Worm (Caenorhabditis elegans) whole organism, L1 larva: ENCODE data around the gene Y108G3AL.2.

Source experiments
- C16A3.4 ChIP-seq: fragments of 150-350 bp; optimal IDR thresholded peaks from 2 replicates; lab custom pipeline; 2014; ENCODE audit warnings: missing biosample characterization, missing genetic modification characterization
- C34B4.2 ChIP-seq: sonication (generic microtip); optimal IDR thresholded peaks from 2 replicates; lab custom pipeline; 2017; ENCODE audit warnings: mild to moderate bottlenecking, missing genetic modification characterization, missing compliant biosample characterization
- F16B12.6 ChIP-seq: fragments of 150-350 bp; optimal IDR thresholded peaks from 2 replicates; lab custom pipeline; 2014; ENCODE audit warnings: missing biosample characterization, missing genetic modification characterization
- Y116A8C.19 ChIP-seq: sonication (generic microtip); optimal IDR thresholded peaks from 2 replicates; lab custom pipeline; 2016; ENCODE audit warnings: missing compliant biosample characterization, missing genetic modification characterization, borderline replicate concordance
- aha-1 ChIP-seq: fragments of 150-350 bp; optimal IDR thresholded peaks from 2 replicates; lab custom pipeline; 2014; ENCODE audit warnings: missing biosample characterization, missing genetic modification characterization
- aly-2 ChIP-seq: fragments of 150-350 bp; optimal IDR thresholded peaks from 2 replicates; lab custom pipeline; 2014; ENCODE audit warnings: missing biosample characterization, missing genetic modification characterization
- blmp-1 ChIP-seq: fragments of 150-350 bp; optimal IDR thresholded peaks from 2 replicates; lab custom pipeline; 2014; ENCODE audit warnings: missing biosample characterization, missing genetic modification characterization
- ceh-63 ChIP-seq: fragments of 200-800 bp; sonication (Bioruptor generic); optimal IDR thresholded peaks from 2 replicates; lab custom pipeline; 2018; ENCODE audit warnings: mild to moderate bottlenecking, missing genetic modification characterization, missing compliant biosample characterization
- ceh-8 ChIP-seq: fragments of 200-800 bp; sonication (Bioruptor generic); optimal IDR thresholded peaks from 2 replicates; lab custom pipeline; 2018; ENCODE audit warnings: mild to moderate bottlenecking, missing genetic modification characterization, moderate library complexity, missing compliant biosample characterization
- ceh-88 ChIP-seq: fragments of 200-800 bp; sonication (Bioruptor generic); IDR thresholded peaks from 2 replicates; pipeline ENCODE4 v1.3.6; 2022; ENCODE audit warnings: missing genetic modification characterization, missing compliant biosample characterization
- ces-1 ChIP-seq: fragments of 150-350 bp; optimal IDR thresholded peaks from 2 replicates; lab custom pipeline; 2014; ENCODE audit warnings: missing biosample characterization, missing genetic modification reagents, missing genetic modification characterization
- egl-13 ChIP-seq: sonication (generic microtip); optimal IDR thresholded peaks from 2 replicates; lab custom pipeline; 2016; ENCODE audit warnings: missing genotype, missing genetic modification reagents, missing genetic modification characterization, missing compliant biosample characterization
- egl-27 ChIP-seq, 2 experiments: fragments of 150-350 bp in 1 of 2; sonication (generic microtip); optimal IDR thresholded peaks; 3 replicates each; lab custom pipeline; 2017 to 2018; ENCODE audit warnings: missing biosample characterization in 2 of 2, missing genetic modification characterization in 2 of 2, missing genetic modification reagents in 2 of 2
- elt-2 ChIP-seq: sonication (generic microtip); optimal IDR thresholded peaks from 2 replicates; lab custom pipeline; 2016; ENCODE audit warnings: missing genetic modification characterization, mild to moderate bottlenecking, inconsistent platforms, missing compliant biosample characterization, missing genetic modification reagents
- elt-3 ChIP-seq, 6 experiments: fragments of 150-350 bp in 1 of 6; sonication (generic microtip); optimal IDR thresholded peaks; 2 replicates each; lab custom pipeline; 2017 to 2018; ENCODE audit warnings: missing biosample characterization in 6 of 6, missing genetic modification characterization in 6 of 6, inconsistent platforms in 1 of 6
- fkh-4 ChIP-seq: sonication (generic microtip); optimal IDR thresholded peaks from 2 replicates; lab custom pipeline; 2016; ENCODE audit warnings: missing compliant biosample characterization, missing genetic modification characterization, borderline replicate concordance
- fkh-8 ChIP-seq: sonication (generic microtip); optimal IDR thresholded peaks from 2 replicates; lab custom pipeline; 2016; ENCODE audit warnings: mild to moderate bottlenecking, missing genetic modification characterization, missing compliant biosample characterization
- fos-1 ChIP-seq: fragments of 150-350 bp; optimal IDR thresholded peaks from 2 replicates; lab custom pipeline; 2014; ENCODE audit warnings: missing biosample characterization, missing genetic modification characterization
- irx-1 ChIP-seq: sonication (generic microtip); optimal IDR thresholded peaks from 2 replicates; lab custom pipeline; 2016; ENCODE audit warnings: missing genetic modification characterization, missing compliant biosample characterization
- isw-1 ChIP-seq: fragments of 200-800 bp; sonication (Bioruptor generic); IDR thresholded peaks from 2 replicates; pipeline ENCODE4 v1.3.6; 2022; ENCODE audit warnings: missing genetic modification characterization, missing compliant biosample characterization
- jun-1 ChIP-seq: fragments of 150-350 bp; optimal IDR thresholded peaks from 2 replicates; lab custom pipeline; 2014; ENCODE audit warnings: missing biosample characterization, missing genetic modification reagents, missing genetic modification characterization
- lin-35 ChIP-seq, 2 experiments: fragments of 150-350 bp; optimal IDR thresholded peaks; 2 replicates each; lab custom pipeline; 2014; ENCODE audit warnings: missing biosample characterization in 2 of 2, missing genetic modification characterization in 2 of 2, missing genetic modification reagents in 2 of 2
- lir-3 ChIP-seq: sonication (generic microtip); optimal IDR thresholded peaks from 2 replicates; lab custom pipeline; 2016; ENCODE audit warnings: mild to moderate bottlenecking, missing genetic modification characterization, moderate library complexity, missing compliant biosample characterization; ENCODE audit not compliant: poor library complexity
- lsy-2 ChIP-seq, 2 experiments: fragments of 150-350 bp; optimal IDR thresholded peaks; 2 replicates each; lab custom pipeline; 2014; ENCODE audit warnings: missing biosample characterization in 2 of 2, missing genetic modification characterization in 2 of 2
- mdl-1 ChIP-seq, 2 experiments: fragments of 150-350 bp; optimal IDR thresholded peaks; 2 replicates each; lab custom pipeline; 2014 to 2017; ENCODE audit warnings: missing biosample characterization in 2 of 2, missing genetic modification characterization in 2 of 2, inconsistent platforms in 1 of 2
- nhr-11 ChIP-seq: fragments of 150-350 bp; optimal IDR thresholded peaks from 2 replicates; lab custom pipeline; 2014; ENCODE audit warnings: missing biosample characterization, missing genetic modification characterization
- nhr-19 ChIP-seq: fragments of 200-800 bp; sonication (Bioruptor generic); conservative IDR thresholded peaks from 2 replicates; pipeline ENCODE4 v1.3.6; 2022; ENCODE audit warnings: missing genetic modification characterization, missing compliant biosample characterization
- nhr-20 ChIP-seq: sonication (generic microtip); optimal IDR thresholded peaks from 2 replicates; lab custom pipeline; 2016; ENCODE audit warnings: mild to moderate bottlenecking, missing genetic modification characterization, missing compliant biosample characterization
- nhr-237 ChIP-seq: fragments of 150-350 bp; optimal IDR thresholded peaks from 2 replicates; lab custom pipeline; 2014; ENCODE audit warnings: missing biosample characterization, missing genetic modification characterization
- nhr-28 ChIP-seq: fragments of 150-350 bp; optimal IDR thresholded peaks from 2 replicates; lab custom pipeline; 2014; ENCODE audit warnings: missing biosample characterization, missing genetic modification characterization
- nhr-47 ChIP-seq: sonication (generic microtip); optimal IDR thresholded peaks from 2 replicates; lab custom pipeline; 2016; ENCODE audit warnings: mild to moderate bottlenecking, missing genetic modification characterization, moderate library complexity, missing compliant biosample characterization
- nhr-76 ChIP-seq: sonication (generic microtip); optimal IDR thresholded peaks from 2 replicates; lab custom pipeline; 2017; ENCODE audit warnings: missing biosample characterization, missing genetic modification characterization
- nhr-77 ChIP-seq: fragments of 150-350 bp; optimal IDR thresholded peaks from 2 replicates; lab custom pipeline; 2014; ENCODE audit warnings: missing biosample characterization, missing genetic modification characterization
- nhr-84 ChIP-seq: sonication (generic microtip); optimal IDR thresholded peaks from 2 replicates; lab custom pipeline; 2017; ENCODE audit warnings: missing biosample characterization, missing genetic modification characterization
- pag-3 ChIP-seq: sonication (generic microtip); optimal IDR thresholded peaks from 2 replicates; lab custom pipeline; 2017; ENCODE audit warnings: missing genetic modification characterization, mild to moderate bottlenecking, missing compliant biosample characterization, antibody characterized with exemption, borderline replicate concordance; ENCODE audit not compliant: insufficient read depth
- rnt-1 ChIP-seq: sonication (generic microtip); optimal IDR thresholded peaks from 2 replicates; lab custom pipeline; 2016; ENCODE audit warnings: mild to moderate bottlenecking, missing genetic modification characterization, moderate library complexity, missing compliant biosample characterization
- skn-1 ChIP-seq: fragments of 150-350 bp; optimal IDR thresholded peaks from 2 replicates; lab custom pipeline; 2014; ENCODE audit warnings: missing biosample characterization, missing genetic modification characterization
- snpc-4 ChIP-seq: fragments of 150-350 bp; optimal IDR thresholded peaks from 2 replicates; lab custom pipeline; 2014; ENCODE audit warnings: missing biosample characterization, missing genetic modification characterization
- snu-23 ChIP-seq: sonication (generic microtip); optimal IDR thresholded peaks from 2 replicates; lab custom pipeline; 2016; ENCODE audit warnings: missing genetic modification characterization, missing compliant biosample characterization
- sptf-1 ChIP-seq: fragments of 150-350 bp; optimal IDR thresholded peaks from 2 replicates; lab custom pipeline; 2014; ENCODE audit warnings: missing biosample characterization, missing genetic modification characterization
- unc-130 ChIP-seq: fragments of 150-350 bp; optimal IDR thresholded peaks from 2 replicates; lab custom pipeline; 2017; ENCODE audit warnings: missing biosample characterization, missing genetic modification characterization, inconsistent platforms
- unc-98 ChIP-seq: fragments of 200-800 bp; sonication (Bioruptor generic); IDR thresholded peaks from 2 replicates; pipeline ENCODE4 v1.3.6; 2022; ENCODE audit warnings: missing genetic modification characterization, missing compliant biosample characterization
- xbp-1 ChIP-seq: sonication (generic microtip); optimal IDR thresholded peaks from 2 replicates; lab custom pipeline; 2016; ENCODE audit warnings: missing genetic modification characterization, missing compliant biosample characterization
- zag-1 ChIP-seq: fragments of 150-350 bp; optimal IDR thresholded peaks from 2 replicates; lab custom pipeline; 2014; ENCODE audit warnings: missing biosample characterization, missing genetic modification characterization
- zip-4 ChIP-seq: fragments of 200-800 bp; sonication (Bioruptor generic); optimal IDR thresholded peaks from 2 replicates; lab custom pipeline; 2018; ENCODE audit warnings: mild to moderate bottlenecking, missing genetic modification characterization, moderate library complexity, missing compliant biosample characterization

Gene Y108G3AL.2

DNA sequence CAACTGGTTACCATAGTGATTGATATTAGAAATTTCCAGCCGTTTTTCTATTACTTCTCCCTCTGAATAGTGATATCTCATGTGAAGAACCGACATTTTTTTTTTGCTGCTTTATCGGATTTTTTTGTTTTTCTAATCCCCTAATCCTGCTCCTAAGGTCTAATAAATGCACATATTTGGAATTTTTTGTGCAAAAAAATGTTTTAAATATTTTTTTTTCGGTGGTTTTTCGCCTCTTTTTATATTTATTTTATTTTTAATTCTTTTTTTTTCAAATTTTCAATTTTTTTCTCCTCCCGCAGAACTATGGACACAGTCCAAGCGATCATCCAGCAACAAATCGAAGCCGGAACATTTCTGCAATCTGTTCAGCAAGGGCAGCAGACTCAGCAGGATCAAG is at the start of gene Y108G3AL.2:
Gene Y108G3AL.2, plus strand, starts transcription at position 301 of the 400 bp plus-strand sequence.
- TF ChIP-seq nhr-237 (tag; lab: Kevin White, UChicago) (no peak), ces-1 (GFP tag; lab: Kevin White, UChicago) (no peak), nhr-19 (GFP tag; lab: Robert Waterston, UW) (no peak), nhr-28 (tag; lab: Kevin White, UChicago) (no peak), fkh-4 (tag; lab: Kevin White, UChicago) (no peak), lir-3 (tag; lab: Kevin White, UChicago) (no peak)

DNA sequence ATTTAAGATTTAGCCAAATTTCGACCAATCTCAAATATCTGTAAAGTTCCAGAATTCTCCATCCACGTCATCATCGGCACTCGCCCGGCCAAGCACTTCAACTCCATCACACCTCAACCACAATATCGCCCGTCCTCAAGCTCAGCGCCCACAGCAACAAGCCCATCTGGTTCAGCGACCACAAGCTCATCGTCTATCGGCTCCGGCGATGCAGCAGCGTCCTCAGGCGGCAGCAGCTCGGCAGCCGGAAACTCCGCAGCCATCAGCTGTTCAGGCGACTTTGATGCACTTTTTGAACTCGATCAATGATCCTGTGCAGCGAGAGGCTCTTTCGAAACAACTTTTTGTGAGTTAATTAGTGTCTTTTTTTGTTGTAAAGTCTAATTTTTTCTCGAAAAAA is 49.5 kb upstream of the Y108G3AL.2 start:
- TF ChIP-seq blmp-1 (tag; lab: Kevin White, UChicago) (no peak), isw-1 (GFP tag; lab: Robert Waterston, UW) (no peak), rnt-1 (tag; lab: Kevin White, UChicago) (peak; percentile 38), F16B12.6 (tag; lab: Kevin White, UChicago) (no peak), unc-98 (GFP tag; lab: Robert Waterston, UW) (no peak), xbp-1 (no peak)

- TF ChIP-seq ceh-88 (GFP tag; lab: Robert Waterston, UW) (no peak), aha-1 (tag; lab: Kevin White, UChicago) (no peak), nhr-76 (no peak), C16A3.4 (no peak), ceh-8 (no peak), nhr-77 (tag; lab: Kevin White, UChicago) (no peak), zip-4 (GFP tag; lab: Kevin White, UChicago) (no peak), nhr-237 (tag; lab: Kevin White, UChicago) (no peak), zag-1 (tag; lab: Kevin White, UChicago) (no peak), snpc-4 (tag; lab: Kevin White, UChicago) (no peak), nhr-20 (tag; lab: Kevin White, UChicago) (no peak), egl-13 (tag; lab: Kevin White, UChicago) (no peak), nhr-84 (tag; lab: Kevin White, UChicago) (no peak), elt-3 (tag; optimal IDR thresholded peaks at IDR 0.05; lab: Kevin White, UChicago) (no peak), lin-35 (GFP tag; optimal IDR thresholded peaks at IDR 0.05; lab: Kevin White, UChicago) (no peak), Y116A8C.19 (tag; lab: Kevin White, UChicago) (no peak)
- TF ChIP-seq, all 84 proteins: peak for 0
Observed at ce11 chrV:122249-122648, 44.5 kb upstream of the Y108G3AL.2 start.

DNA sequence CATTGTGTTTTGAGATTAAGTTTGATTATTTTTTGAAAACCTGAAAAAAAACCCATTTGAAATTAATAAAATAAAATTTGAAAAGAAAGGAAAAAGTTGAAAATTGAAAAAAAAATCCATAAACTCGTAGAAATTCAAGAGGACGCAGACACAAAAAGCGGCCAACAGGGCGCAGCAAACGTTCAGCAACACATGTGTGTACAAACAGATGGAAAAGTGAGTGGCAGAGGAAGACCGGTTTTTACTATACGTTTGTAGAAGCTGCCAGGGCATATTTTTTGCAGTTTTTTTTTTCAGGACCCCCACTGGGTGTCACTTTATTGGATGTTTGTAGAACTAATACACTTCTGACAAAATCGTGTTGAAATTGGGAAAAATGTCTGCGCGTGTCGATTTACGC is 44.0 kb upstream of the Y108G3AL.2 start, which contains the start of gene cgp-1:
Gene cgp-1, minus strand, starts transcription at position 40 of the 400 bp plus-strand sequence.
- TF ChIP-seq fkh-8 (tag; lab: Kevin White, UChicago) (no peak), jun-1 (tag; lab: Kevin White, UChicago) (peak; percentile 4), snpc-4 (tag; lab: Kevin White, UChicago) (no peak), blmp-1 (tag; lab: Kevin White, UChicago) (peak; percentile 75), lin-35 (GFP tag; optimal IDR thresholded peaks at IDR 0.05; lab: Kevin White, UChicago) (peak in 1 of 2 experiments; percentile 5), snu-23 (GFP tag; lab: Kevin White, UChicago) (peak; percentile 9)

ce11 chrV:123513-123912 is 43.3 kb upstream of the Y108G3AL.2 start:
- TF ChIP-seq sptf-1 (tag; lab: Kevin White, UChicago) (no peak), skn-1 (tag; lab: Kevin White, UChicago) (peak; percentile 39), C34B4.2 (tag; lab: Kevin White, UChicago) (no peak), aly-2 (tag; lab: Kevin White, UChicago) (no peak), egl-13 (tag; lab: Kevin White, UChicago) (no peak), nhr-28 (tag; lab: Kevin White, UChicago) (no peak), fos-1 (tag; lab: Kevin White, UChicago) (no peak), unc-98 (GFP tag; lab: Robert Waterston, UW) (no peak), nhr-11 (no peak), ceh-63 (GFP tag; lab: Kevin White, UChicago) (no peak), nhr-47 (no peak), egl-27 (tag; optimal IDR thresholded peaks at IDR 0.05; lab: Kevin White, UChicago) (no peak), C16A3.4 (no peak), mdl-1 (tag; optimal IDR thresholded peaks at IDR 0.05; lab: Kevin White, UChicago) (no peak), irx-1 (tag; lab: Kevin White, UChicago) (no peak), unc-130 (tag; lab: Kevin White, UChicago) (no peak), lsy-2 (tag; optimal IDR thresholded peaks at IDR 0.05; lab: Kevin White, UChicago) (peak in 1 of 2 experiments; percentile 21), elt-2 (tag; lab: Kevin White, UChicago) (peak; percentile 13), pag-3 (tag; lab: Kevin White, UChicago) (no peak)
